Worm (Caenorhabditis elegans): ENCODE measurements around the gene droe-4.

DNA sequence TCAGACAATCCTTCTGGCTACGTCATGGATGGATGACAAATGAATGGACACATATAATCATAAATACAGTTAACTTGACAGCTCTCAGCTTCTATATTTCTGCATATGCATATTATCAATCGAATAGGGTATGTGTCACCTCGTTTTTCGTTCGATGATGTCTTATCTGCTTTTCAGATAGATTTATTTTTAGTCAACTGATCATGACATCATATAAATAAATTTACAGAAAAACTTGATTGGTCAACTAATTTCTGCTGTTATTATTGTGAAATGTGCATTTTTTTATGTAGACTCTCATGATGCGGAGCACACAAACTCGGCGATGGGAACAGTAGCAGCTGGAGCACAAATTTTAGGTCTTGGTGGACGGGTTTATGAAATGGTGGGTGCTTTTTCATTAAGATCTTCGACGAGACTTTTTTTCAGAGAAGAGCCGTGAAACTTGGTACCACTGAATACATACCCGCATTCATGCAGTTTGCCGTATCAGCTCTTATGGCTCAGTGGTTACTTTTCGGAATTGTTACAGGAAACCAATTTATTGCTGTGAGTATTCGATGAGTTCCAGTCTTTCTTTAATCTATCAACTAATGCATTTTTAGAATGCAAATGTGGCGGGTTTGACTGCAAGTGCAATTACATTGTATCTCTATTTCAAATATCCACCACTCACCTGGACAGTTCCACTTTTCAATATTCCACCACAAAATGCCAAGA, 36.9 kb upstream of the droe-4 start:
- no peak for TF ChIP-seq nhr-237 (tag; optimal IDR thresholded peaks at IDR 0.05)
- TF ChIP-seq nhr-11 (tag; optimal IDR thresholded peaks at IDR 0.05), result no peak
- no peak for TF ChIP-seq jun-1 (tag; optimal IDR thresholded peaks at IDR 0.05)

Measured in whole organism, L4 larva.